Fruit fly (Drosophila melanogaster) whole organism, embryonic: ENCODE results near the gene uncNacbeta.

Experiments
- CG3407 ChIP-seq: fragments of 200-800 bp; sonication (Bioruptor generic); optimal IDR thresholded peaks from 2 replicates; lab custom pipeline; 2018; ENCODE audit warnings: missing biosample characterization, mild to moderate bottlenecking, missing genetic modification characterization
- Dek ChIP-seq: fragments of 200-800 bp; sonication (Bioruptor generic); optimal IDR thresholded peaks from 3 replicates; lab custom pipeline; 2019; ENCODE audit warnings: missing biosample characterization, mild to moderate bottlenecking, missing genetic modification characterization, moderate library complexity
- Nf-YC ChIP-seq: fragments of 200-800 bp; optimal IDR thresholded peaks from 3 replicates; lab custom pipeline; 2019; ENCODE audit warnings: missing biosample characterization, mild to moderate bottlenecking, missing genetic modification characterization, moderate library complexity
- Trl ChIP-seq, 3 experiments: fragments of >200 bp in 2 of 3; fragments of 200-800 bp in 1 of 3; sonication (Bioruptor generic) in 1 of 3; optimal IDR thresholded peaks; 2 replicates in 1 of 3; 3 replicates in 2 of 3; lab custom pipeline; 2016 to 2017; ENCODE audit warnings: missing biosample characterization in 1 of 3, missing genetic modification characterization in 1 of 3
- al ChIP-seq: fragments of 200-800 bp; sonication (Bioruptor generic); IDR thresholded peaks from 2 replicates; pipeline ENCODE4 v1.3.6; 2022; ENCODE audit warnings: missing biosample characterization, missing genetic modification characterization
- az2 ChIP-seq: fragments of 200-800 bp; sonication (Bioruptor generic); optimal IDR thresholded peaks from 3 replicates; lab custom pipeline; 2016; ENCODE audit warnings: missing biosample characterization, missing genetic modification characterization
- mld ChIP-seq: fragments of 200-800 bp; sonication (Bioruptor generic); IDR thresholded peaks from 3 replicates; pipeline ENCODE4 v1.3.6; 2022; ENCODE audit warnings: missing biosample characterization, missing genetic modification characterization; ENCODE audit not compliant: partially characterized antibody
- tgo ChIP-seq: fragments of 200-800 bp; sonication (Bioruptor generic); IDR thresholded peaks from 3 replicates; pipeline ENCODE4 v1.3.6; 2022; ENCODE audit warnings: missing biosample characterization, missing genetic modification characterization
- tio ChIP-seq: fragments of 200-800 bp; sonication (Bioruptor generic); optimal IDR thresholded peaks from 2 replicates; lab custom pipeline; 2017; ENCODE audit warnings: missing biosample characterization, missing genetic modification characterization, inconsistent platforms

- no peak for TF ChIP-seq tgo
- TF ChIP-seq al (GFP tag; lab: Robert Waterston, UW): no peak
- TF ChIP-seq mld (GFP tag; lab: Robert Waterston, UW): no peak
- TF ChIP-seq Nf-YC (tag; lab: Kevin White, UChicago): peak; percentile 63
- no peak for TF ChIP-seq Dek
- TF ChIP-seq CG3407 (GFP tag; lab: Kevin White, UChicago): no peak
- no peak for TF ChIP-seq tio
- TF ChIP-seq az2: no peak
- no peak for TF ChIP-seq Trl (optimal IDR thresholded peaks at IDR 0.05; lab: Kevin White, UChicago)
- TF ChIP-seq Trl (GFP tag; optimal IDR thresholded peaks at IDR 0.05; lab: Kevin White, UChicago): no peak
These were observed 27.9 kb upstream of the uncNacbeta start for dm6 chr2L:591511-591910.
